Worm (Caenorhabditis elegans): ENCODE measurements around the gene sre-48.

sre-48 gene

DNA sequence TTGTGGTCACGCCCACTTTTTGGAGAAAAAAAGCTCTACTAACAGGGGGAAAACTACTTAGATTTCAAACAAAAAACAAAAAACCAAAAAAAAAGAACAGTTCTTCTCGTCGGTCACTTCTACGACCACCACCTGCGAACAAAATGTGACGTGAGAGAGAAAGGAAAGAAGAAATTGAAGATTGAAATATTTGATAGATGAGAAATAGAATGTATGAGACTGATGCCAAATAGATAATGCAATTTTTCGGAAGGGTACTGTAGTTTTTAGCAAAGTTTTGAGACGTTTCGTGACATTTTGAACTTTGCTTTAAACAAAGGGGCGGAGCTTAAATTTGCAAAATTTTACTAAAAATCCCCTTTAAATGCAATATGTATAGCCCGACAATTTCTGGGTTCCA lies 24.7 kb downstream of the sre-48 start:
- TF ChIP-seq ceh-36 (tag; optimal IDR thresholded peaks at IDR 0.05), result no peak
- TF ChIP-seq tra-4 (tag; optimal IDR thresholded peaks at IDR 0.05), result no peak
- TF ChIP-seq tbx-11 (GFP tag; IDR thresholded peaks at IDR 0.05), result no peak
- no peak for TF ChIP-seq scrt-1 (GFP tag; IDR thresholded peaks at IDR 0.05)
- TF ChIP-seq ets-7 (tag; optimal IDR thresholded peaks at IDR 0.05), result no peak
- TF ChIP-seq hnd-1 (tag; optimal IDR thresholded peaks at IDR 0.05), result no peak
- TF ChIP-seq B0310.2 (tag; optimal IDR thresholded peaks at IDR 0.05), result no peak
- no peak for TF ChIP-seq hmbx-1 (tag; optimal IDR thresholded peaks at IDR 0.05)
- no peak for TF ChIP-seq flt-1 (GFP tag; IDR thresholded peaks at IDR 0.05)
- TF ChIP-seq aly-1 (tag; optimal IDR thresholded peaks at IDR 0.05), result no peak
- TF ChIP-seq hmg-4 (GFP tag; optimal IDR thresholded peaks at IDR 0.05), result no peak
- TF ChIP-seq ceh-13 (GFP tag; optimal IDR thresholded peaks at IDR 0.05), result no peak
- TF ChIP-seq sea-1 (GFP tag; conservative IDR thresholded peaks at IDR 0.05), result no peak
- no peak for TF ChIP-seq pes-1 (GFP tag; IDR thresholded peaks at IDR 0.05)
- no peak for TF ChIP-seq F13C5.2 (tag; optimal IDR thresholded peaks at IDR 0.05)
- TF ChIP-seq tbx-37 (GFP tag; conservative IDR thresholded peaks at IDR 0.05), result no peak
- no peak for TF ChIP-seq ama-1 (optimal IDR thresholded peaks at IDR 0.05)

DNA sequence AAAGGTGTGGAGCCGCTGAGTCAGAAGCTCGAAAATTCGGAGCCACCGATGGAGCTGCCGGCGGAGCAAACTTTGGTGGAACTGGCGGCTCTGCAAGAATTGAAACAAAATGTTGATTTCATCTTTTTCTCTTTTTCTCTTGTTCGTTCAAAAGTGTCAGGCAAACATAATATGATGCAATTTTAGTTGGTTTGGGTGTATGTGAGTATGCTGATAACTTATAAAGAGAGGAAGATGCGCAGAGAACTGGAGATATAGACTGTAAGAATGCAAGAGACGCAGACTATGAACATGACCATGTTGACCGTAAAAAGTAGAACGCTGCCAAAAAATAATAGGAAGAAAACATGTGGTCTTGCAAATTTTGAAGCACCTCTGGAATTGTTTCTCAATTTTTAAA lies 25.6 kb downstream of the sre-48 start:
- TF ChIP-seq scrt-1 (GFP tag; IDR thresholded peaks at IDR 0.05) (no peak), F13C5.2 (tag; optimal IDR thresholded peaks at IDR 0.05) (no peak), ceh-36 (tag; optimal IDR thresholded peaks at IDR 0.05) (no peak), tbx-37 (GFP tag; conservative IDR thresholded peaks at IDR 0.05) (no peak)

DNA sequence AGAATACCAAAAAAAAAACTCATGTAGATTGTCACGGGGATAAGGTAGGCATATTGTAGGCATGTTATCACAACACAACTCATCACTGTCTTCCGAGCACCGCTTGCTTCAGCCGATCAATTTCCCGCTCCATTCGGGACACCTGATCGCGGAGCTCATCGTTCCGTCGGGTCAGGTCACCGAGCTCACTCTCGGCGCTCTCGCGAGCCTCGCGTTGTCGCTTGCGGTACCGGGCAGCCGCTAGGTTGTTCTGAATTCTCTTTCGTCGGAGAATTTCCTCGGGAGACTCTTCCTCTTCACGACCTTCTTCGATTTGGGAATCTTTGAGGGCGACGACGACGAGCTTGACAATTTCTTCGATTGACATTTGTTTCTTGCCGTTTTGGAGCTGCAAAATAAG lies 27.7 kb downstream of the sre-48 start:
- TF ChIP-seq ceh-36 (tag; optimal IDR thresholded peaks at IDR 0.05) (no peak), tbx-11 (GFP tag; IDR thresholded peaks at IDR 0.05) (no peak), hmbx-1 (tag; optimal IDR thresholded peaks at IDR 0.05) (no peak), tbx-37 (GFP tag; conservative IDR thresholded peaks at IDR 0.05) (no peak), ets-7 (tag; optimal IDR thresholded peaks at IDR 0.05) (no peak), hmg-4 (GFP tag; optimal IDR thresholded peaks at IDR 0.05) (no peak), scrt-1 (GFP tag; IDR thresholded peaks at IDR 0.05) (no peak), pes-1 (GFP tag; IDR thresholded peaks at IDR 0.05) (no peak), ceh-13 (GFP tag; optimal IDR thresholded peaks at IDR 0.05) (no peak), sea-1 (GFP tag; conservative IDR thresholded peaks at IDR 0.05) (no peak), tra-4 (tag; optimal IDR thresholded peaks at IDR 0.05) (no peak), flt-1 (GFP tag; IDR thresholded peaks at IDR 0.05) (no peak), ama-1 (optimal IDR thresholded peaks at IDR 0.05) (no peak), F13C5.2 (tag; optimal IDR thresholded peaks at IDR 0.05) (no peak)

DNA sequence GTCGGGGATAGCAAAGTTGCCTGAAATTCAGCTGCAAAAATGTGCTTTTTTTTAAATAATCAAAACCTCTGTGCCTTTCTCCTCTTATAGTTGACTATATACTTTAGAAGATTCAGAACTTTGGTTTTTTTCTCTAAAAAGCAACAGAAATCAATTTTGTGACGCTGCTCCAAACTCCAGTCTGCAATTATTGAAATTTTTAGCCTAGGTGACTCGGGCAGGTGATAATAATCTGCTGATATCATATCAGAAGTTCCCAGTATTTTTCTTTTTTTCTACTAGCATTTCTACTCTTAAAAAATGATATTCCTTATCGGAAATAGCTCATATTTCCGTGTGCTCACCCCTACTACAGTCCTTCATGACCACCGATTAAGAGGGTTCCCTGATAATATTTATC lies 30.4 kb downstream of the sre-48 start, which contains the start of gene sre-44:
Gene sre-44, plus strand, starts transcription at position 301 of the 400 bp plus-strand sequence.
- TF ChIP-seq hmg-4 (GFP tag; optimal IDR thresholded peaks at IDR 0.05) (no peak), ceh-36 (tag; optimal IDR thresholded peaks at IDR 0.05) (no peak), F13C5.2 (tag; optimal IDR thresholded peaks at IDR 0.05) (no peak), aly-1 (tag; optimal IDR thresholded peaks at IDR 0.05) (no peak), B0310.2 (tag; optimal IDR thresholded peaks at IDR 0.05) (no peak), hnd-1 (tag; optimal IDR thresholded peaks at IDR 0.05) (no peak), ceh-13 (GFP tag; optimal IDR thresholded peaks at IDR 0.05) (no peak), tbx-37 (GFP tag; conservative IDR thresholded peaks at IDR 0.05) (no peak), tra-4 (tag; optimal IDR thresholded peaks at IDR 0.05) (no peak), pes-1 (GFP tag; IDR thresholded peaks at IDR 0.05) (no peak), sea-1 (GFP tag; conservative IDR thresholded peaks at IDR 0.05) (no peak), tbx-11 (GFP tag; IDR thresholded peaks at IDR 0.05) (no peak), ama-1 (optimal IDR thresholded peaks at IDR 0.05) (no peak), hmbx-1 (tag; optimal IDR thresholded peaks at IDR 0.05) (no peak), ets-7 (tag; optimal IDR thresholded peaks at IDR 0.05) (no peak), flt-1 (GFP tag; IDR thresholded peaks at IDR 0.05) (no peak), scrt-1 (GFP tag; IDR thresholded peaks at IDR 0.05) (no peak)

DNA sequence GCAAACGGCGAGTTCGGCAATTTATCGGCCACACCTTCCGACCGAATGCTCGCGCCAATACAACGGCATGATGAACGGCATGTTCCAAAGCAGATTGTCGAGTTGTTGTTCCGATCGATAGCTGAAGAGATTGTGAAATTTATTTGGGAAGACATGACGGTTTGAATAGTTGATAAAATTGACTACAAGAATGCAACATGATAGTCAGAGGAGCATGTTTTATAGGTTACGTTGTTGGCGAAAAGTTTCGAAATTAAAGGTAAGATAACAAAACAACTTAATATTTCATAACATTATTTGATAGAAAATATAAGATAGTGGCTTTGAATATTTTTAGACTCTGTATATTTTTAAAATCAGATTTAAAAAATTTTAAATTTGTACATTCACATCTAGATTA lies 34.2 kb downstream of the sre-48 start:
- no peak for TF ChIP-seq F13C5.2 (tag; optimal IDR thresholded peaks at IDR 0.05)
- no peak for TF ChIP-seq hnd-1 (tag; optimal IDR thresholded peaks at IDR 0.05)
- no peak for TF ChIP-seq flt-1 (GFP tag; IDR thresholded peaks at IDR 0.05)
- TF ChIP-seq tbx-11 (GFP tag; IDR thresholded peaks at IDR 0.05), result no peak
- no peak for TF ChIP-seq tbx-37 (GFP tag; conservative IDR thresholded peaks at IDR 0.05)
- TF ChIP-seq scrt-1 (GFP tag; IDR thresholded peaks at IDR 0.05), result no peak
- TF ChIP-seq ceh-13 (GFP tag; optimal IDR thresholded peaks at IDR 0.05), result no peak
- TF ChIP-seq aly-1 (tag; optimal IDR thresholded peaks at IDR 0.05), result no peak
- TF ChIP-seq ama-1 (optimal IDR thresholded peaks at IDR 0.05), result no peak
- TF ChIP-seq hmg-4 (GFP tag; optimal IDR thresholded peaks at IDR 0.05), result no peak
- no peak for TF ChIP-seq B0310.2 (tag; optimal IDR thresholded peaks at IDR 0.05)
- no peak for TF ChIP-seq ets-7 (tag; optimal IDR thresholded peaks at IDR 0.05)
- TF ChIP-seq hmbx-1 (tag; optimal IDR thresholded peaks at IDR 0.05), result no peak
- no peak for TF ChIP-seq pes-1 (GFP tag; IDR thresholded peaks at IDR 0.05)
- no peak for TF ChIP-seq tra-4 (tag; optimal IDR thresholded peaks at IDR 0.05)
- TF ChIP-seq ceh-36 (tag; optimal IDR thresholded peaks at IDR 0.05), result no peak
- TF ChIP-seq sea-1 (GFP tag; conservative IDR thresholded peaks at IDR 0.05), result no peak

DNA sequence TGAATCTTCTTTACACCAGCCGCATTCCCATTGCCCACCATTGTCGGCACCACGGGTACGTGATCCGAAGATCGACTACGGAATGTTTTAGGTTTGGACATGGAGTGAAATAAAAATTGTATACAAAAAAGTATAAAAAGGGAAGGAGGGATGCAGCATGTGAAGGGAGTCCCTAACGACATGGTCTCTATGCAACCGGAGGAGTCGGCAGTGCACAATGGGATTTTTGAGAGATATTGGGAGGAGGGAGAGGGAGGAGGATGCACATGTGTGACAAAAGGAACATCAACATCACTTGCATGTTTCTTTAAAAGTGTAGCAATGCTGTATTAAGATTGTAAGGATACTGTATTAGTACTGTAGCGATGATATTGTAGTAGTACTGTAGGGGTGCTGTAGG lies 40.2 kb downstream of the sre-48 start, which contains the start of gene W07G1.1:
Gene W07G1.1, minus strand, starts transcription at position 101 of the 400 bp plus-strand sequence.
- TF ChIP-seq tra-4 (tag; optimal IDR thresholded peaks at IDR 0.05), result no peak

DNA sequence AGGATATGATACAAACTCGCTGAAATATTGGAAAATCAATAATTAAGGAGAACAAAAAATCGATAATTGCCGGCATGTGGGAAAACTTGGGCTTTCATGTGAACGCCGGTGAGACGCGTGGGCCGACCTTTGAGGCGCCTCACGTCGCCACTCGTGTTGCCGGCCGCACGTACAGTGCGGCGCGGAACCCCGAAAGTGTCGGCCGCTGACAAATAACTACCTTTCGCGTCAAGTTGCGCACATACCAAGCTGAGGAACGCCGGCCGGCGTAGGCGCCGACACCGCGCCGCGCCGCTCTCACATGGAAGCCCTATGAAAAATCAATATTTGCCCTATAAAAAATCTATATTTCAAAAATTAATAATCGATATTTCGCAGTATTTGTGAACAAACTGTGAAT lies 41.4 kb downstream of the sre-48 start:
- no peak for TF ChIP-seq tbx-37 (GFP tag; conservative IDR thresholded peaks at IDR 0.05)
- TF ChIP-seq ceh-36 (tag; optimal IDR thresholded peaks at IDR 0.05), result no peak
- no peak for TF ChIP-seq ama-1 (optimal IDR thresholded peaks at IDR 0.05)
- TF ChIP-seq hmg-4 (GFP tag; optimal IDR thresholded peaks at IDR 0.05), result no peak

DNA sequence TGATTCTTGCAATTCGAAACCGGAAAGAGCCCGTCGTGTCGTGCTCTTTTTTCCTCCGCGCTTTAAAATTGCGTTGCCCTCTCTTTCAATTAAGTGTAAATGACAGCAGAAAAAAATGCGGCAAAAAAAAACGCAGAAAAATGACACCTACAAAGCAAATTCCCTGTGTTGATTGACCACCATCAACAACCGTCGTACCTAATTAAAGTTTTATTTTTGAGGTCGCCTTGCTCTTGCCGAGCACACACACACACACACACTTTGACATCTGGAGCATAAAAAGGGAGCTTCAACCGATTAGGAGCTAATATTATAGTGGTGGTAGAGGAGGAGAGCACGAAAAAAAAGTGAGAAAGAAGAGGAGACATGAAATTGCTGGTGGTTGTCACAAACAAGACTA lies 43.8 kb downstream of the sre-48 start:
- TF ChIP-seq ceh-13 (GFP tag; optimal IDR thresholded peaks at IDR 0.05), result no peak
- TF ChIP-seq hmg-4 (GFP tag; optimal IDR thresholded peaks at IDR 0.05), result no peak
- no peak for TF ChIP-seq ceh-36 (tag; optimal IDR thresholded peaks at IDR 0.05)
- TF ChIP-seq sea-1 (GFP tag; conservative IDR thresholded peaks at IDR 0.05), result no peak
